Worm (Caenorhabditis elegans): ENCODE results near the gene C14B9.2.

The C14B9.2 gene

ce11 chrIII:8161238-8161637, 27.8 kb downstream of the C14B9.2 start, which contains the start of gene inpp-5K:
inpp-5K (minus strand) TSS chrIII:8161338.
- TF ChIP-seq mep-1 (tag; optimal IDR thresholded peaks at IDR 0.05) (no peak), gei-8 (GFP tag; optimal IDR thresholded peaks at IDR 0.05) (no peak), T20F7.1 (GFP tag; optimal IDR thresholded peaks at IDR 0.05) (peak; percentile 6)

ce11 chrIII:8163283-8163682, 29.8 kb downstream of the C14B9.2 start, which contains the start of gene bath-42:
bath-42 (minus strand) TSS chrIII:8163383.
- TF ChIP-seq ceh-28 (tag; optimal IDR thresholded peaks at IDR 0.05) (no peak), cey-2 (tag; optimal IDR thresholded peaks at IDR 0.05; ENCODE audit: borderline replicate concordance, insufficient read depth) (no peak), unc-62 (GFP tag; optimal IDR thresholded peaks at IDR 0.05 in 1 of 2) (no peak), unc-62 (tag; optimal IDR thresholded peaks at IDR 0.05) (no peak)

- TF ChIP-seq ztf-7 (tag; optimal IDR thresholded peaks at IDR 0.05) (no peak), nhr-11 (tag; optimal IDR thresholded peaks at IDR 0.05) (peak; percentile 68), fkh-10 (GFP tag; optimal IDR thresholded peaks at IDR 0.05) (peak; percentile 74), lin-29 (GFP tag; IDR thresholded peaks at IDR 0.05) (no peak), D1046.2 (GFP tag; IDR thresholded peaks at IDR 0.05) (no peak), madf-9 (GFP tag; conservative IDR thresholded peaks at IDR 0.05) (no peak), daf-12 (tag; optimal IDR thresholded peaks at IDR 0.05) (no peak), vab-7 (GFP tag; IDR thresholded peaks at IDR 0.05) (peak; percentile 26; the same call in 1 of the 2 replicates), nhr-237 (tag; optimal IDR thresholded peaks at IDR 0.05) (no peak), nhr-28 (tag; optimal IDR thresholded peaks at IDR 0.05) (peak; percentile 51), dpl-1 (GFP tag; optimal IDR thresholded peaks at IDR 0.05) (peak; percentile 91), daf-8 (GFP tag; IDR thresholded peaks at IDR 0.05) (no peak), nhr-77 (tag; optimal IDR thresholded peaks at IDR 0.05) (peak; percentile 69), ceh-44 (GFP tag; IDR thresholded peaks at IDR 0.05) (no peak), zag-1 (tag; optimal IDR thresholded peaks at IDR 0.05) (no peak), dmd-6 (GFP tag; IDR thresholded peaks at IDR 0.05) (peak; percentile 68), T20F7.1 (GFP tag; optimal IDR thresholded peaks at IDR 0.05) (peak; percentile 99), mxl-3 (GFP tag; optimal IDR thresholded peaks at IDR 0.05) (peak; percentile 67), daf-19 (GFP tag; conservative IDR thresholded peaks at IDR 0.05) (no peak), dve-1 (tag; optimal IDR thresholded peaks at IDR 0.05; ENCODE audit: insufficient read depth) (peak; percentile 92), unc-39 (tag; optimal IDR thresholded peaks at IDR 0.05) (no peak), zfp-3 (GFP tag; conservative IDR thresholded peaks at IDR 0.05) (0 out of 2 replicates have a peak, but pooled peaks have one; percentile 58), R02D3.7 (tag; optimal IDR thresholded peaks at IDR 0.05) (no peak), set-16 (GFP tag; IDR thresholded peaks at IDR 0.05) (no peak), egl-27 (tag; optimal IDR thresholded peaks at IDR 0.05) (no peak), F10B5.3 (tag; optimal IDR thresholded peaks at IDR 0.05) (no peak), saeg-2 (GFP tag; IDR thresholded peaks at IDR 0.05) (no peak), lin-13 (GFP tag; optimal IDR thresholded peaks at IDR 0.05) (peak; percentile 88), F49E8.2 (tag; optimal IDR thresholded peaks at IDR 0.05; ENCODE audit: borderline replicate concordance) (no peak), ces-1 (GFP tag; optimal IDR thresholded peaks at IDR 0.05) (no peak), daf-16 (GFP tag; optimal IDR thresholded peaks at IDR 0.05) (no peak), daf-16 (tag; optimal IDR thresholded peaks at IDR 0.05) (peak; percentile 74), aha-1 (tag) (peak; percentile 99), nhr-102 (tag; optimal IDR thresholded peaks at IDR 0.05) (peak; percentile 20), F26F4.8 (GFP tag; conservative IDR thresholded peaks at IDR 0.05) (no peak), ceh-82 (tag; optimal IDR thresholded peaks at IDR 0.05) (no peak), php-3 (GFP tag; IDR thresholded peaks at IDR 0.05) (no peak), F44E2.7 (GFP tag; IDR thresholded peaks at IDR 0.05) (no peak), nhr-6 (tag; optimal IDR thresholded peaks at IDR 0.05) (peak; percentile 89), lim-7 (GFP tag; IDR thresholded peaks at IDR 0.05) (no peak), lsy-2 (tag; optimal IDR thresholded peaks at IDR 0.05) (peak; percentile 94 to 99), nhr-48 (tag; optimal IDR thresholded peaks at IDR 0.05) (peak; percentile 16)
These were observed 30.4 kb downstream of the C14B9.2 start, which contains the start of gene prp-8 for ce11 chrIII:8163788-8164423. prp-8 (plus strand) TSS chrIII:8164373.
